Fruit fly (Drosophila melanogaster): ENCODE data around the gene CG7872.

DNA sequence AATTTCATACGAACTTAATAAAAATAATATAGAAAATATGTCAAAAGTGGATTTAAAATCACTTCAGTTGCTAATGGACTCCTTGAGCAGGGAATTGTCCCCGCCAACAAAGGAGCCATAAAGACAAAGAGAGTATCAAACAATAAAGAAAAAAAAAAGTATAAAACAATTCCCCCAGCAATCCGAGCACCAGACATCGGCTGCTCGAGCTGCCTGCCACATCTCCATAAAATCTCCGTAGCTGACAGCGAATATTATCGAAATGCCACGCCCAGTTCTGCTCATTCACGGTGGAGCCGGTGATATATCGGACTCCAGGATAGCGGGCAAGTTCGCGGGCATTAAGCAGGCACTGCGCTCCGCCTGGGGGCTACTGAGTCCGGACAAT is 9.0 kb upstream of the CG7872 start, which contains the start of gene CG7860:
- TF ChIP-seq pnt (GFP tag; optimal IDR thresholded peaks at IDR 0.05) (no peak), insv (GFP tag; optimal IDR thresholded peaks at IDR 0.05) (no peak)

All from whole organism, embryonic.